Fruit fly (Drosophila melanogaster) whole organism, embryonic: ENCODE data around the gene PIG-B.
A peak's percentile ranks its signal among the peaks of the same experiment; 100 is the strongest.

Experiments
- Atf3 ChIP-seq: fragments of 200-800 bp; sonication (Bioruptor generic); optimal IDR thresholded peaks from 3 replicates; lab custom pipeline; 2016; ENCODE audit warnings: missing biosample characterization, missing genetic modification characterization
- B-H1 ChIP-seq: fragments of 200-800 bp; sonication (Bioruptor generic); IDR thresholded peaks from 3 replicates; pipeline ENCODE4 v1.3.6; 2022; ENCODE audit warnings: missing biosample characterization, missing genetic modification characterization
- Bdp1 ChIP-seq: fragments of 200-800 bp; sonication (Bioruptor generic); optimal IDR thresholded peaks from 3 replicates; lab custom pipeline; 2016; ENCODE audit warnings: missing biosample characterization, missing genetic modification characterization
- CG10366 ChIP-seq: fragments of 200-800 bp; sonication (Bioruptor generic); IDR thresholded peaks from 2 replicates; pipeline ENCODE4 v1.3.6; 2022; ENCODE audit warnings: missing biosample characterization, missing genetic modification characterization
- CG10979 ChIP-seq: fragments of 200-800 bp; sonication (Bioruptor generic); optimal IDR thresholded peaks from 2 replicates; lab custom pipeline; 2018; ENCODE audit warnings: missing biosample characterization, mild to moderate bottlenecking, missing genetic modification characterization, moderate library complexity
- CG11723 ChIP-seq: fragments of 200-800 bp; sonication (Bioruptor generic); optimal IDR thresholded peaks from 2 replicates; lab custom pipeline; 2017; ENCODE audit warnings: missing biosample characterization, mild to moderate bottlenecking, missing genetic modification characterization
- CG12236 ChIP-seq: fragments of 200-800 bp; sonication (Bioruptor generic); optimal IDR thresholded peaks from 2 replicates; lab custom pipeline; 2016; ENCODE audit warnings: missing biosample characterization, missing genetic modification characterization
- CG1233 ChIP-seq: fragments of 200-800 bp; sonication (Bioruptor generic); optimal IDR thresholded peaks from 4 replicates; lab custom pipeline; 2018; ENCODE audit warnings: missing biosample characterization, mild to moderate bottlenecking, missing genetic modification characterization
- CG14667 ChIP-seq: fragments of 200-800 bp; sonication (Bioruptor generic); IDR thresholded peaks from 2 replicates; pipeline ENCODE4 v1.3.6; 2022; ENCODE audit warnings: missing biosample characterization, missing genetic modification characterization
- CG15011 ChIP-seq: fragments of 200-800 bp; sonication (Bioruptor generic); optimal IDR thresholded peaks from 3 replicates; lab custom pipeline; 2018; ENCODE audit warnings: missing biosample characterization, mild to moderate bottlenecking, missing genetic modification characterization
- CG15696 ChIP-seq: fragments of 200-800 bp; sonication (Bioruptor generic); optimal IDR thresholded peaks from 2 replicates; lab custom pipeline; 2019; ENCODE audit warnings: missing biosample characterization, mild to moderate bottlenecking, missing genetic modification characterization, moderate library complexity
- CG17568 ChIP-seq: fragments of 200-800 bp; sonication (Bioruptor generic); optimal IDR thresholded peaks from 2 replicates; lab custom pipeline; 2018; ENCODE audit warnings: missing biosample characterization, mild to moderate bottlenecking, missing genetic modification characterization, moderate library complexity
- CG18011 ChIP-seq: fragments of 200-800 bp; sonication (Bioruptor generic); optimal IDR thresholded peaks from 2 replicates; lab custom pipeline; 2017; ENCODE audit warnings: missing biosample characterization, missing genetic modification characterization, mild to moderate bottlenecking, moderate library complexity, missing genotype
- CG18599 ChIP-seq: fragments of 200-800 bp; sonication (Bioruptor generic); optimal IDR thresholded peaks from 3 replicates; lab custom pipeline; 2017; ENCODE audit warnings: missing biosample characterization, missing genetic modification characterization, mild to moderate bottlenecking, moderate library complexity, missing genetic modification reagents
- CG31224 ChIP-seq: fragments of 200-800 bp; sonication (Bioruptor generic); IDR thresholded peaks from 2 replicates; pipeline ENCODE4 v1.3.6; 2022; ENCODE audit warnings: missing biosample characterization, missing genetic modification characterization
- CG31365 ChIP-seq: fragments of 200-800 bp; sonication (Bioruptor generic); optimal IDR thresholded peaks from 2 replicates; lab custom pipeline; 2018; ENCODE audit warnings: missing biosample characterization, mild to moderate bottlenecking, missing genetic modification characterization
- CG3163 ChIP-seq: fragments of 200-800 bp; sonication (Bioruptor generic); optimal IDR thresholded peaks from 3 replicates; lab custom pipeline; 2016; ENCODE audit warnings: missing biosample characterization, missing genetic modification characterization
- CG3281 ChIP-seq: fragments of 200-800 bp; sonication (Bioruptor generic); optimal IDR thresholded peaks from 3 replicates; lab custom pipeline; 2017; ENCODE audit warnings: missing biosample characterization, mild to moderate bottlenecking, missing genetic modification characterization
- CG3995 ChIP-seq: fragments of 200-800 bp; sonication (Bioruptor generic); optimal IDR thresholded peaks from 3 replicates; lab custom pipeline; 2016; ENCODE audit warnings: missing biosample characterization, missing genetic modification characterization
- CG6813 ChIP-seq: fragments of 200-800 bp; sonication (Bioruptor generic); optimal IDR thresholded peaks from 2 replicates; lab custom pipeline; 2017; ENCODE audit warnings: missing biosample characterization, missing genetic modification characterization, mild to moderate bottlenecking, moderate library complexity, missing genetic modification reagents
- CG7357 ChIP-seq: fragments of 200-800 bp; sonication (Bioruptor generic); IDR thresholded peaks from 3 replicates; pipeline ENCODE4 v1.3.6; 2022; ENCODE audit warnings: missing biosample characterization, missing genetic modification characterization
- CG8388 ChIP-seq: fragments of 200-800 bp; sonication (Bioruptor generic); optimal IDR thresholded peaks from 2 replicates; lab custom pipeline; 2019; ENCODE audit warnings: missing biosample characterization, mild to moderate bottlenecking, missing genetic modification characterization, moderate library complexity
- CG8944 ChIP-seq: fragments of 200-800 bp; sonication (Bioruptor generic); optimal IDR thresholded peaks from 3 replicates; lab custom pipeline; 2016; ENCODE audit warnings: missing biosample characterization, missing genetic modification characterization
- CG9817 ChIP-seq: fragments of 200-800 bp; sonication (Bioruptor generic); optimal IDR thresholded peaks from 2 replicates; lab custom pipeline; 2018; ENCODE audit warnings: missing biosample characterization, mild to moderate bottlenecking, missing genetic modification characterization, moderate library complexity
- D19B ChIP-seq: fragments of 200-800 bp; sonication (Bioruptor generic); optimal IDR thresholded peaks from 2 replicates; lab custom pipeline; 2017; ENCODE audit warnings: missing biosample characterization, mild to moderate bottlenecking, missing genetic modification characterization
- Doc2 ChIP-seq: fragments of 200-800 bp; sonication (Bioruptor generic); IDR thresholded peaks from 2 replicates; pipeline ENCODE4 v1.3.6; 2022; ENCODE audit warnings: missing biosample characterization, missing genetic modification characterization
- Eip74EF ChIP-seq, 2 experiments: fragments of 200-800 bp in 1 of 2; fragments of >200 bp in 1 of 2; sonication (Bioruptor generic) in 1 of 2; optimal IDR thresholded peaks; 2 replicates each; lab custom pipeline; 2017 to 2019; ENCODE audit warnings: missing biosample characterization in 2 of 2, missing genetic modification characterization in 2 of 2, mild to moderate bottlenecking in 1 of 2, moderate library complexity in 1 of 2
- Hr3 ChIP-seq: fragments of 200-800 bp; sonication (Bioruptor generic); optimal IDR thresholded peaks from 3 replicates; lab custom pipeline; 2016; ENCODE audit warnings: missing biosample characterization, missing genetic modification characterization
- PHDP ChIP-seq: fragments of 200-800 bp; sonication (Bioruptor generic); optimal IDR thresholded peaks from 3 replicates; lab custom pipeline; 2018; ENCODE audit warnings: missing biosample characterization, mild to moderate bottlenecking, missing genetic modification characterization, moderate library complexity
- Stat92E ChIP-seq, 3 experiments: fragments of >200 bp in 2 of 3; fragments of 200-800 bp in 1 of 3; sonication (Bioruptor generic) in 1 of 3; optimal IDR thresholded peaks; 2 replicates each; lab custom pipeline; 2017 to 2019; ENCODE audit warnings: missing biosample characterization in 3 of 3, missing genetic modification characterization in 3 of 3, mild to moderate bottlenecking in 1 of 3, moderate library complexity in 1 of 3
- bab2 ChIP-seq: fragments of 200-800 bp; sonication (Bioruptor generic); optimal IDR thresholded peaks from 2 replicates; lab custom pipeline; 2016; ENCODE audit warnings: missing biosample characterization, missing genetic modification characterization
- chif ChIP-seq, 2 experiments: fragments of 200-800 bp; sonication (Bioruptor generic); optimal IDR thresholded peaks; 3 replicates each; lab custom pipeline; 2016; ENCODE audit warnings: missing biosample characterization in 2 of 2, missing genetic modification characterization in 2 of 2
- chn ChIP-seq: fragments of 200-800 bp; sonication (Bioruptor generic); optimal IDR thresholded peaks from 2 replicates; lab custom pipeline; 2016; ENCODE audit warnings: missing biosample characterization, missing genetic modification characterization
- dmrt99B ChIP-seq: fragments of 200-800 bp; sonication (Bioruptor generic); optimal IDR thresholded peaks from 2 replicates; lab custom pipeline; 2018; ENCODE audit warnings: missing biosample characterization, mild to moderate bottlenecking, missing genetic modification characterization, moderate library complexity
- emc ChIP-seq: fragments of 200-800 bp; sonication (Bioruptor generic); optimal IDR thresholded peaks from 2 replicates; lab custom pipeline; 2016; ENCODE audit warnings: missing biosample characterization, missing genetic modification characterization
- gem ChIP-seq: fragments of 200-800 bp; sonication (Bioruptor generic); optimal IDR thresholded peaks from 2 replicates; lab custom pipeline; 2019; ENCODE audit warnings: missing biosample characterization, mild to moderate bottlenecking, missing genetic modification characterization, moderate library complexity
- gro ChIP-seq: fragments of 200-800 bp; sonication (Bioruptor generic); optimal IDR thresholded peaks from 2 replicates; lab custom pipeline; 2016; ENCODE audit warnings: missing biosample characterization, missing genetic modification characterization
- maf-S ChIP-seq: fragments of 200-800 bp; sonication (Bioruptor generic); optimal IDR thresholded peaks from 2 replicates; lab custom pipeline; 2016; ENCODE audit warnings: missing biosample characterization, missing genetic modification characterization
- nau ChIP-seq: fragments of 200-800 bp; sonication (Bioruptor generic); optimal IDR thresholded peaks from 3 replicates; lab custom pipeline; 2017; ENCODE audit warnings: missing biosample characterization, mild to moderate bottlenecking, missing genetic modification characterization, missing genetic modification reagents
- phol ChIP-seq: fragments of 200-800 bp; sonication (Bioruptor generic); optimal IDR thresholded peaks from 3 replicates; lab custom pipeline; 2018; ENCODE audit warnings: missing biosample characterization, mild to moderate bottlenecking, missing genetic modification characterization, moderate library complexity
- pzg ChIP-seq: fragments of 200-800 bp; sonication (Bioruptor generic); optimal IDR thresholded peaks from 3 replicates; lab custom pipeline; 2018; ENCODE audit warnings: missing biosample characterization, mild to moderate bottlenecking, missing genetic modification characterization, moderate library complexity
- slbo ChIP-seq: fragments of 200-800 bp; sonication (Bioruptor generic); IDR thresholded peaks from 2 replicates; pipeline ENCODE4 v1.3.6; 2022; ENCODE audit warnings: missing biosample characterization, missing genetic modification characterization
- tna ChIP-seq: fragments of 200-800 bp; sonication (Bioruptor generic); IDR thresholded peaks from 2 replicates; pipeline ENCODE4 v1.3.6; 2022; ENCODE audit warnings: missing biosample characterization, missing genetic modification characterization; ENCODE audit not compliant: partially characterized antibody
- ttk ChIP-seq: fragments of 200-800 bp; sonication (Bioruptor generic); IDR thresholded peaks from 2 replicates; pipeline ENCODE4 v2.1.2; 2022; ENCODE audit warnings: missing biosample characterization, missing genetic modification characterization
- zfh1 ChIP-seq: fragments of 200-800 bp; sonication (Bioruptor generic); IDR thresholded peaks from 3 replicates; pipeline ENCODE4 v1.3.6; 2022; ENCODE audit warnings: missing biosample characterization, missing genetic modification characterization

The PIG-B gene

dm6 chr3L:3785002-3785661, 25.9 kb upstream of the PIG-B start (continued):
- TF ChIP-seq CG8388 (peak; percentile 91), CG31365 (tag; lab: Kevin White, UChicago) (peak; percentile 73), zfh1 (peak; percentile 98), CG18011 (GFP tag; lab: Kevin White, UChicago) (peak; percentile 75), Bdp1 (GFP tag; lab: Kevin White, UChicago) (peak; percentile 90), Atf3 (GFP tag; lab: Kevin White, UChicago) (peak; percentile 91), PHDP (peak; percentile 95), B-H1 (GFP tag; lab: Robert Waterston, UW) (peak; percentile 96), CG6813 (GFP tag; lab: Kevin White, UChicago) (peak; percentile 87), CG10979 (peak; percentile 87), Hr3 (peak; percentile 92), CG1233 (GFP tag; lab: Kevin White, UChicago) (peak; percentile 72), CG3995 (GFP tag; lab: Kevin White, UChicago) (peak; percentile 19), CG10366 (peak; percentile 96), Eip74EF (GFP tag; optimal IDR thresholded peaks at IDR 0.05; lab: Kevin White, UChicago) (peak in 1 of 2 experiments; percentile 69), CG18599 (peak; percentile 85), CG17568 (GFP tag; lab: Kevin White, UChicago) (peak; percentile 88), CG7357 (GFP tag; lab: Robert Waterston, UW) (peak; percentile 90), CG12236 (GFP tag; lab: Kevin White, UChicago) (peak; percentile 91), Doc2 (GFP tag; lab: Robert Waterston, UW) (peak; percentile 94), CG3281 (peak; percentile 64), Stat92E (GFP tag; optimal IDR thresholded peaks at IDR 0.05; lab: Kevin White, UChicago) (peak in 1 of 3 experiments; percentile 14), CG11723 (GFP tag; lab: Kevin White, UChicago) (peak; percentile 91), ttk (GFP tag; lab: Robert Waterston, UW) (peak; percentile 96), emc (peak; percentile 84), gem (peak; percentile 96), nau (peak; percentile 91), chif (GFP tag; optimal IDR thresholded peaks at IDR 0.05; lab: Kevin White, UChicago) (peak; percentile 96 to 97), chn (GFP tag; lab: Kevin White, UChicago) (peak; percentile 98), bab2 (peak; percentile 90), CG9817 (tag; lab: Kevin White, UChicago) (peak; percentile 82), CG15011 (GFP tag; lab: Kevin White, UChicago) (peak; percentile 68), maf-S (GFP tag; lab: Kevin White, UChicago) (peak; percentile 91), D19B (peak; percentile 59), slbo (peak; percentile 95), CG31224 (GFP tag; lab: Robert Waterston, UW) (peak; percentile 90), phol (peak; percentile 88), pzg (no peak), CG8944 (GFP tag; lab: Kevin White, UChicago) (peak; percentile 95), tna (GFP tag; lab: Robert Waterston, UW) (0 out of 2 replicates have a peak, but pooled peaks have one; percentile 32), CG3163 (GFP tag; lab: Kevin White, UChicago) (peak; percentile 82), CG15696 (tag; lab: Kevin White, UChicago) (peak; percentile 69), gro (GFP tag; lab: Kevin White, UChicago) (peak; percentile 63), dmrt99B (peak; percentile 94), CG14667 (GFP tag; lab: Robert Waterston, UW) (peak; percentile 94)
